Fruit fly (Drosophila melanogaster) whole organism, prepupa: ENCODE measurements around the gene CG31207.

ENCODE experiments used
- Blimp-1 ChIP-seq: fragments of 200-800 bp; sonication (Bioruptor generic); optimal IDR thresholded peaks from 3 replicates; lab custom pipeline; 2017; ENCODE audit warnings: missing biosample characterization, missing genetic modification characterization, mild to moderate bottlenecking, moderate library complexity, missing genetic modification reagents
- CG16779 ChIP-seq: fragments of 200-800 bp; sonication (Bioruptor generic); optimal IDR thresholded peaks from 3 replicates; lab custom pipeline; 2017; ENCODE audit warnings: missing biosample characterization, mild to moderate bottlenecking, missing genetic modification characterization
- CG32006 ChIP-seq: fragments of 200-800 bp; sonication (Bioruptor generic); optimal IDR thresholded peaks from 3 replicates; lab custom pipeline; 2017; ENCODE audit warnings: missing biosample characterization, mild to moderate bottlenecking, missing genetic modification characterization
- CG4318 ChIP-seq: fragments of 200-800 bp; sonication (Bioruptor generic); optimal IDR thresholded peaks from 3 replicates; lab custom pipeline; 2017; ENCODE audit warnings: missing biosample characterization, mild to moderate bottlenecking, missing genetic modification characterization
- OdsH ChIP-seq: fragments of 200-800 bp; sonication (Bioruptor generic); optimal IDR thresholded peaks from 3 replicates; lab custom pipeline; 2016; ENCODE audit warnings: missing biosample characterization, missing genetic modification characterization
- Sox102F ChIP-seq: fragments of 200-800 bp; sonication (Bioruptor generic); optimal IDR thresholded peaks from 2 replicates; lab custom pipeline; 2016; ENCODE audit warnings: missing biosample characterization, mild to moderate bottlenecking, missing genetic modification characterization
- dsx ChIP-seq: fragments of 200-800 bp; optimal IDR thresholded peaks from 3 replicates; lab custom pipeline; 2019; ENCODE audit warnings: missing biosample characterization, mild to moderate bottlenecking, missing genetic modification characterization, moderate library complexity; ENCODE audit not compliant: poor library complexity, severe bottlenecking
- pdm3 ChIP-seq: fragments of 200-800 bp; sonication (Bioruptor generic); optimal IDR thresholded peaks from 3 replicates; lab custom pipeline; 2016; ENCODE audit warnings: missing biosample characterization, missing genetic modification characterization
- spab ChIP-seq: fragments of 200-800 bp; sonication (Bioruptor generic); optimal IDR thresholded peaks from 2 replicates; lab custom pipeline; 2017; ENCODE audit warnings: missing biosample characterization, mild to moderate bottlenecking, missing genetic modification characterization, missing genetic modification reagents

- no peak for TF ChIP-seq Sox102F (GFP tag; lab: Kevin White, UChicago)
- TF ChIP-seq CG16779 (tag; lab: Kevin White, UChicago), result peak; percentile 37
- no peak for TF ChIP-seq CG32006 (GFP tag; lab: Kevin White, UChicago)
- peak; percentile 22 for TF ChIP-seq pdm3 (GFP tag; lab: Kevin White, UChicago)
- TF ChIP-seq Blimp-1, result no peak
- no peak for TF ChIP-seq OdsH (GFP tag; lab: Kevin White, UChicago)
- TF ChIP-seq CG4318, result no peak
- peak; percentile 1 for TF ChIP-seq dsx
- no peak for TF ChIP-seq spab (GFP tag; lab: Kevin White, UChicago)
Observed at dm6 chr3R:21017464-21018080, 29.3 kb downstream of the CG31207 start, which contains the start of gene Rlip.
